Worm (Caenorhabditis elegans) whole organism, L4 larva: ENCODE measurements around the gene mrps-9.

Experiments
- madf-5 ChIP-seq, 2 experiments: fragments of 200-800 bp; sonication (Bioruptor generic); IDR thresholded peaks; 2 replicates each; pipeline ENCODE4 v1.3.6; 2022; ENCODE audit warnings: missing compliant biosample characterization in 2 of 2, missing genetic modification characterization in 2 of 2
- mdl-1 ChIP-seq, 2 experiments: fragments of 150-350 bp in 1 of 2; sonication (generic microtip) in 1 of 2; optimal IDR thresholded peaks; 2 replicates each; lab custom pipeline; 2014 to 2017; ENCODE audit warnings: missing biosample characterization in 2 of 2, missing genetic modification characterization in 2 of 2
- snpc-4 ChIP-seq: fragments of 150-350 bp; optimal IDR thresholded peaks from 2 replicates; lab custom pipeline; 2014; ENCODE audit warnings: missing biosample characterization, missing genetic modification characterization
- unc-62 ChIP-seq, 3 experiments: fragments of 150-350 bp in 1 of 3; sonication (generic microtip); optimal IDR thresholded peaks in 2 of 3; peaks in 1 of 3; 1 replicate in 1 of 3; 2 replicates in 2 of 3; lab custom pipeline; 2014 to 2017; ENCODE audit warnings: missing biosample characterization in 3 of 3, missing genetic modification characterization in 3 of 3, missing genetic modification reagents in 3 of 3, missing genotype in 1 of 3
- vab-7 ChIP-seq: fragments of 200-800 bp; sonication (Bioruptor generic); IDR thresholded peaks from 2 replicates; pipeline ENCODE4 v1.3.6; 2022; ENCODE audit warnings: missing genetic modification reagents, missing genetic modification characterization, missing compliant biosample characterization

DNA sequence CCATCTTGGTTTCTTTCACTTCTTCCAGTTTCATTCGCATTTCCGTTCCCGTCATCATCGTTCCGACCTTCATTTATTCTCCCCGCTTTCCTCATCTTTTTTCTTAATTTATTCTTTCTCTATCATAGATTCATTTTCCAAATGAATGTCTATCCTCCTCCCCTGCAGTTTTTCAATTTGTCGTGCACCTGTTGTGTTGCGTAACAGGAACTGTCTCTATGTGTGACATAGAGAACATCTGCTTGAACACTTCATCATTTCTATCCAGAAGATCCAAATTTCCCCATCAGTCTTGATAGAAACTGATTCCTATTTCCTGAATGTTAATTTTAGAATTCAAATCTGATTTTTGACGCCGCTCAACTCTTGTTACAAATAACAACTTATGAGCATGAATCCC is 17.7 kb downstream of the mrps-9 start:
- no peak for TF ChIP-seq snpc-4
- no peak for TF ChIP-seq mdl-1 (tag; optimal IDR thresholded peaks at IDR 0.05; lab: Kevin White, UChicago)
- TF ChIP-seq madf-5 (GFP tag; IDR thresholded peaks at IDR 0.05; lab: Robert Waterston, UW) = no peak
- TF ChIP-seq unc-62 (GFP tag; optimal IDR thresholded peaks at IDR 0.05 in 1 of 2; lab: Kevin White, UChicago) = no peak
- no peak for TF ChIP-seq unc-62 (tag; optimal IDR thresholded peaks at IDR 0.05; lab: Kevin White, UChicago)
- no peak for TF ChIP-seq vab-7 (GFP tag; lab: Robert Waterston, UW)
